Worm (Caenorhabditis elegans) whole organism, midembryonic: Measurements from ENCODE around the gene ceh-31.

Source experiments
- T22C8.4 ChIP-seq: fragments of 200-800 bp; sonication (Bioruptor generic); IDR thresholded peaks from 2 replicates; pipeline ENCODE4 v1.3.6; 2022; ENCODE audit warnings: missing genetic modification characterization, missing compliant biosample characterization
- cog-1 ChIP-seq: sonication (generic microtip); optimal IDR thresholded peaks from 2 replicates; lab custom pipeline; 2016; ENCODE audit warnings: missing genetic modification characterization, missing compliant biosample characterization
- flt-1 ChIP-seq: fragments of 200-800 bp; sonication (Bioruptor generic); IDR thresholded peaks from 2 replicates; pipeline ENCODE4 v1.3.6; 2022; ENCODE audit warnings: missing genetic modification characterization, missing compliant biosample characterization
- klf-2 ChIP-seq: fragments of 200-800 bp; sonication (Bioruptor generic); conservative IDR thresholded peaks from 2 replicates; pipeline ENCODE4 v1.3.6; 2022; ENCODE audit warnings: missing genetic modification reagents, missing genetic modification characterization, missing compliant biosample characterization
- med-1 ChIP-seq: sonication (generic microtip); optimal IDR thresholded peaks from 2 replicates; lab custom pipeline; 2017; ENCODE audit warnings: missing genetic modification characterization, mild to moderate bottlenecking, missing compliant biosample characterization, antibody characterized with exemption, missing genetic modification reagents; ENCODE audit not compliant: insufficient read depth
- tab-1 ChIP-seq: fragments of 200-800 bp; sonication (Bioruptor generic); IDR thresholded peaks from 2 replicates; pipeline ENCODE4 v1.3.6; 2022; ENCODE audit warnings: missing genetic modification characterization, missing compliant biosample characterization
- ztf-23 ChIP-seq: fragments of 200-800 bp; sonication (Bioruptor generic); IDR thresholded peaks from 2 replicates; pipeline ENCODE4 v1.3.6; 2022; ENCODE audit warnings: missing genetic modification reagents, missing genetic modification characterization, missing compliant biosample characterization

- TF ChIP-seq T22C8.4 (GFP tag; lab: Robert Waterston, UW) (no peak), klf-2 (GFP tag; lab: Robert Waterston, UW) (no peak), flt-1 (no peak), tab-1 (GFP tag; lab: Robert Waterston, UW) (no peak), med-1 (GFP tag; lab: Kevin White, UChicago) (no peak), cog-1 (tag; lab: Kevin White, UChicago) (no peak), ztf-23 (GFP tag; lab: Robert Waterston, UW) (no peak)
Measured at ce11 chrX:3031484-3031883, 38.7 kb downstream of the ceh-31 start, which contains the start of gene clec-265.
